Worm (Caenorhabditis elegans) whole organism, L2 larva: Measurements from ENCODE around the gene clec-258.

Experiments used
- aly-2 ChIP-seq: fragments of 150-350 bp; optimal IDR thresholded peaks from 2 replicates; lab custom pipeline; 2014; ENCODE audit warnings: missing biosample characterization, missing genetic modification characterization
- fos-1 ChIP-seq: fragments of 150-350 bp; optimal IDR thresholded peaks from 2 replicates; lab custom pipeline; 2014; ENCODE audit warnings: missing biosample characterization, missing genetic modification characterization
- lsy-2 ChIP-seq, 2 experiments: fragments of 150-350 bp in 1 of 2; sonication (generic microtip) in 1 of 2; optimal IDR thresholded peaks; 2 replicates each; lab custom pipeline; 2014 to 2017; ENCODE audit warnings: missing biosample characterization in 2 of 2, missing genetic modification characterization in 2 of 2
- skn-1 ChIP-seq: sonication (generic microtip); optimal IDR thresholded peaks from 2 replicates; lab custom pipeline; 2017; ENCODE audit warnings: missing biosample characterization, missing genetic modification characterization
- snpc-4 ChIP-seq: fragments of 150-350 bp; optimal IDR thresholded peaks from 2 replicates; lab custom pipeline; 2014; ENCODE audit warnings: missing biosample characterization, missing genetic modification characterization

DNA sequence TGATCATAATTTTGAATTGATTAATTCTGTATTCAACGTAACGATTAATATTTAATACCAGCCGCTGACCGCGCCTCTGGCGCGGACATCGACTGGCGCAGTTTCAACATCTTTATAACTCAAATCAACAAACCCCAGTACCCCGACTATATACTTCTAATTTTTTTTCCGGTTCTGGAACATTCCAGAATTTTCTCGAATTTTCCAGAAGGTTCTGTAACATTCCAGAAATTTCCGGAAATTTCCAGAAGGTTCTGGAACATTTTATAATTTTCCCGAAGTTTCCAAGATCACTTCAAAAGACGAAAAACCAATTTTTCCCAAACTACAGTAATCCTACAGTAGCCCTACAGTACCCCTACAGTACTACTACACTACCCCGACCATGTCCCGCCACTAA is 9.0 kb upstream of the clec-258 start:
- TF ChIP-seq snpc-4 (tag; lab: Kevin White, UChicago) (no peak), fos-1 (no peak), skn-1 (no peak), aly-2 (tag; lab: Kevin White, UChicago) (no peak), lsy-2 (tag; optimal IDR thresholded peaks at IDR 0.05; lab: Kevin White, UChicago) (no peak)
